Fruit fly (Drosophila melanogaster) whole organism, embryonic: ENCODE measurements around the gene Bicra.

ENCODE experiments used
- Bgb ChIP-seq: fragments of 200-800 bp; sonication (Bioruptor generic); IDR thresholded peaks from 2 replicates; pipeline ENCODE4 v1.3.6; 2022; ENCODE audit warnings: missing biosample characterization, missing genetic modification characterization; ENCODE audit not compliant: partially characterized antibody
- CG10321 ChIP-seq: fragments of 200-800 bp; sonication (Bioruptor generic); IDR thresholded peaks from 2 replicates; pipeline ENCODE4 v1.3.6; 2022; ENCODE audit warnings: missing biosample characterization, missing genetic modification characterization
- CG10654 ChIP-seq: fragments of 200-800 bp; sonication (Bioruptor generic); optimal IDR thresholded peaks from 2 replicates; lab custom pipeline; 2016; ENCODE audit warnings: missing biosample characterization, missing genetic modification characterization
- CG11085 ChIP-seq: fragments of 200-800 bp; sonication (Bioruptor generic); IDR thresholded peaks from 2 replicates; pipeline ENCODE4 v1.3.6; 2022; ENCODE audit warnings: missing biosample characterization, missing genetic modification characterization
- CG11398 ChIP-seq: fragments of 200-800 bp; sonication (Bioruptor generic); optimal IDR thresholded peaks from 2 replicates; lab custom pipeline; 2016; ENCODE audit warnings: missing biosample characterization, missing genetic modification characterization
- CG11723 ChIP-seq: fragments of 200-800 bp; sonication (Bioruptor generic); optimal IDR thresholded peaks from 2 replicates; lab custom pipeline; 2017; ENCODE audit warnings: missing biosample characterization, mild to moderate bottlenecking, missing genetic modification characterization
- CG12071 ChIP-seq: fragments of 200-800 bp; sonication (Bioruptor generic); optimal IDR thresholded peaks from 3 replicates; lab custom pipeline; 2018; ENCODE audit warnings: missing biosample characterization, mild to moderate bottlenecking, missing genetic modification characterization
- CG14965 ChIP-seq: fragments of 200-800 bp; sonication (Bioruptor generic); optimal IDR thresholded peaks from 2 replicates; lab custom pipeline; 2016; ENCODE audit warnings: missing biosample characterization, missing genetic modification characterization, borderline replicate concordance
- CG16779 ChIP-seq: fragments of 200-800 bp; sonication (Bioruptor generic); IDR thresholded peaks from 2 replicates; pipeline ENCODE4 v1.3.6; 2022; ENCODE audit warnings: missing biosample characterization, missing genetic modification characterization
- CG17186 ChIP-seq: fragments of 200-800 bp; sonication (Bioruptor generic); optimal IDR thresholded peaks from 3 replicates; lab custom pipeline; 2017; ENCODE audit warnings: missing biosample characterization, missing genetic modification reagents, missing genetic modification characterization
- CG17328 ChIP-seq: fragments of 200-800 bp; sonication (Bioruptor generic); IDR thresholded peaks from 2 replicates; pipeline ENCODE4 v1.3.6; 2022; ENCODE audit warnings: missing biosample characterization, missing genetic modification characterization
- CG17359 ChIP-seq: fragments of 200-800 bp; sonication (Bioruptor generic); optimal IDR thresholded peaks from 3 replicates; lab custom pipeline; 2018; ENCODE audit warnings: missing biosample characterization, mild to moderate bottlenecking, missing genetic modification characterization, moderate library complexity
- CG2199 ChIP-seq: fragments of 200-800 bp; sonication (Bioruptor generic); IDR thresholded peaks from 3 replicates; pipeline ENCODE4 v1.3.6; 2022; ENCODE audit warnings: missing biosample characterization, missing genetic modification characterization
- CG3995 ChIP-seq: fragments of 200-800 bp; sonication (Bioruptor generic); optimal IDR thresholded peaks from 3 replicates; lab custom pipeline; 2016; ENCODE audit warnings: missing biosample characterization, missing genetic modification characterization
- CG5180 ChIP-seq: fragments of 200-800 bp; sonication (Bioruptor generic); optimal IDR thresholded peaks from 3 replicates; lab custom pipeline; 2017; ENCODE audit warnings: missing biosample characterization, missing genetic modification characterization, mild to moderate bottlenecking, moderate library complexity, missing genetic modification reagents
- CG6683 ChIP-seq: fragments of 200-800 bp; sonication (Bioruptor generic); optimal IDR thresholded peaks from 2 replicates; lab custom pipeline; 2017; ENCODE audit warnings: missing biosample characterization, mild to moderate bottlenecking, missing genetic modification characterization, missing genetic modification reagents
- CG7271 ChIP-seq: fragments of 200-800 bp; sonication (Bioruptor generic); optimal IDR thresholded peaks from 2 replicates; lab custom pipeline; 2018; ENCODE audit warnings: missing biosample characterization, mild to moderate bottlenecking, missing genetic modification characterization, moderate library complexity
- CG7556 ChIP-seq: fragments of 200-800 bp; sonication (Bioruptor generic); optimal IDR thresholded peaks from 2 replicates; lab custom pipeline; 2017; ENCODE audit warnings: missing biosample characterization, mild to moderate bottlenecking, missing genetic modification characterization
- CG7928 ChIP-seq: fragments of 200-800 bp; sonication (Bioruptor generic); optimal IDR thresholded peaks from 2 replicates; lab custom pipeline; 2017; ENCODE audit warnings: missing biosample characterization, mild to moderate bottlenecking, missing genetic modification characterization
- CG8290 ChIP-seq, 3 experiments: fragments of 200-800 bp; sonication (Bioruptor generic); optimal IDR thresholded peaks; 2 replicates each; lab custom pipeline; 2016 to 2019; ENCODE audit warnings: missing biosample characterization in 3 of 3, missing genetic modification characterization in 3 of 3, mild to moderate bottlenecking in 2 of 3, moderate library complexity in 1 of 3
- CoRest ChIP-seq: fragments of 200-800 bp; sonication (Bioruptor generic); optimal IDR thresholded peaks from 3 replicates; lab custom pipeline; 2018; ENCODE audit warnings: missing biosample characterization, mild to moderate bottlenecking, missing genetic modification characterization, moderate library complexity
- D ChIP-seq, 2 experiments: fragments of 200-800 bp in 1 of 2; fragments of >200 bp in 1 of 2; sonication (Bioruptor generic) in 1 of 2; optimal IDR thresholded peaks; 2 replicates in 1 of 2; 3 replicates in 1 of 2; lab custom pipeline; 2017; ENCODE audit warnings: mild to moderate bottlenecking in 1 of 2, missing biosample characterization in 1 of 2, missing genetic modification characterization in 1 of 2, missing genetic modification reagents in 1 of 2
- Dad ChIP-seq: fragments of 200-800 bp; sonication (Bioruptor generic); optimal IDR thresholded peaks from 3 replicates; lab custom pipeline; 2016; ENCODE audit warnings: missing biosample characterization, missing genetic modification characterization
- HLH4C ChIP-seq: fragments of 200-800 bp; sonication (Bioruptor generic); IDR thresholded peaks from 3 replicates; pipeline ENCODE4 v1.3.6; 2022; ENCODE audit warnings: missing biosample characterization, missing genetic modification characterization; ENCODE audit not compliant: partially characterized antibody
- Jarid2 ChIP-seq: fragments of 200-800 bp; sonication (Bioruptor generic); optimal IDR thresholded peaks from 3 replicates; lab custom pipeline; 2017; ENCODE audit warnings: mild to moderate bottlenecking, missing biosample characterization, missing genetic modification reagents, missing genetic modification characterization
- Kr ChIP-seq: fragments of 200-800 bp; sonication (Bioruptor generic); optimal IDR thresholded peaks from 2 replicates; lab custom pipeline; 2017; ENCODE audit warnings: missing biosample characterization, mild to moderate bottlenecking, missing genetic modification characterization
- Usf ChIP-seq: fragments of 200-800 bp; sonication (Bioruptor generic); optimal IDR thresholded peaks from 2 replicates; lab custom pipeline; 2017; ENCODE audit warnings: missing genotype, missing biosample characterization, missing genetic modification characterization
- abd-A ChIP-seq: fragments of 200-800 bp; sonication (Bioruptor generic); optimal IDR thresholded peaks from 3 replicates; lab custom pipeline; 2019; ENCODE audit warnings: missing biosample characterization, mild to moderate bottlenecking, missing genetic modification characterization, moderate library complexity
- ash1 ChIP-seq: fragments of 200-800 bp; sonication (Bioruptor generic); optimal IDR thresholded peaks from 2 replicates; lab custom pipeline; 2018; ENCODE audit warnings: missing biosample characterization, mild to moderate bottlenecking, missing genetic modification characterization
- caup ChIP-seq: fragments of 200-800 bp; sonication (Bioruptor generic); optimal IDR thresholded peaks from 3 replicates; lab custom pipeline; 2017; ENCODE audit warnings: missing biosample characterization, mild to moderate bottlenecking, missing genetic modification characterization, moderate library complexity; ENCODE audit not compliant: severe bottlenecking
- cwo ChIP-seq: fragments of 200-800 bp; sonication (Bioruptor generic); optimal IDR thresholded peaks from 3 replicates; lab custom pipeline; 2017; ENCODE audit warnings: missing biosample characterization, missing genetic modification characterization, mild to moderate bottlenecking, moderate library complexity, missing genetic modification reagents
- da ChIP-seq: fragments of 200-800 bp; sonication (Bioruptor generic); optimal IDR thresholded peaks from 2 replicates; lab custom pipeline; 2016; ENCODE audit warnings: missing biosample characterization, missing genetic modification characterization
- dysf ChIP-seq: fragments of 200-800 bp; sonication (Bioruptor generic); IDR thresholded peaks from 3 replicates; pipeline ENCODE4 v1.3.6; 2022; ENCODE audit warnings: missing biosample characterization, missing genetic modification characterization
- hbn ChIP-seq: fragments of 200-800 bp; sonication (Bioruptor generic); IDR thresholded peaks from 2 replicates; pipeline ENCODE4 v1.3.6; 2022; ENCODE audit warnings: missing biosample characterization, missing genetic modification characterization; ENCODE audit not compliant: partially characterized antibody
- hkb ChIP-seq, 2 experiments: fragments of 200-800 bp in 1 of 2; fragments of >200 bp in 1 of 2; sonication (Bioruptor generic) in 1 of 2; IDR thresholded peaks in 1 of 2; optimal IDR thresholded peaks in 1 of 2; 2 replicates each; pipeline versions ENCODE4 v1.3.6 to Lab custom; 2017 to 2022; ENCODE audit warnings: missing biosample characterization in 1 of 2, missing genetic modification characterization in 1 of 2
- inv ChIP-seq: fragments of 200-800 bp; sonication (Bioruptor generic); IDR thresholded peaks from 2 replicates; pipeline ENCODE4 v1.3.6; 2022; ENCODE audit warnings: missing biosample characterization, missing genetic modification characterization; ENCODE audit not compliant: partially characterized antibody
- kah ChIP-seq: fragments of 200-800 bp; sonication (Bioruptor generic); optimal IDR thresholded peaks from 2 replicates; lab custom pipeline; 2018; ENCODE audit warnings: missing biosample characterization, mild to moderate bottlenecking, missing genetic modification characterization
- lbe ChIP-seq: fragments of 200-800 bp; sonication (Bioruptor generic); optimal IDR thresholded peaks from 2 replicates; lab custom pipeline; 2016; ENCODE audit warnings: missing biosample characterization, mild to moderate bottlenecking, missing genetic modification characterization
- maf-S ChIP-seq: fragments of 200-800 bp; sonication (Bioruptor generic); optimal IDR thresholded peaks from 2 replicates; lab custom pipeline; 2016; ENCODE audit warnings: missing biosample characterization, missing genetic modification characterization
- p53 ChIP-seq: fragments of 200-800 bp; sonication (Bioruptor generic); optimal IDR thresholded peaks from 2 replicates; lab custom pipeline; 2016; ENCODE audit warnings: missing biosample characterization, missing genetic modification characterization
- peb ChIP-seq: fragments of 200-800 bp; sonication (Bioruptor generic); IDR thresholded peaks from 2 replicates; pipeline ENCODE4 v1.3.6; 2022; ENCODE audit warnings: missing biosample characterization, missing genetic modification characterization
- salm ChIP-seq: fragments of 200-800 bp; sonication (Bioruptor generic); optimal IDR thresholded peaks from 2 replicates; lab custom pipeline; 2018; ENCODE audit warnings: missing biosample characterization, mild to moderate bottlenecking, missing genetic modification characterization
- sd ChIP-seq: fragments of 200-800 bp; sonication (Bioruptor generic); optimal IDR thresholded peaks from 3 replicates; lab custom pipeline; 2018; ENCODE audit warnings: missing biosample characterization, mild to moderate bottlenecking, missing genetic modification characterization, moderate library complexity
- slbo ChIP-seq: fragments of 200-800 bp; sonication (Bioruptor generic); IDR thresholded peaks from 2 replicates; pipeline ENCODE4 v1.3.6; 2022; ENCODE audit warnings: missing biosample characterization, missing genetic modification characterization
- slou ChIP-seq: fragments of 200-800 bp; sonication (Bioruptor generic); optimal IDR thresholded peaks from 3 replicates; lab custom pipeline; 2016; ENCODE audit warnings: missing biosample characterization, missing genetic modification characterization
- sqz ChIP-seq: fragments of 200-800 bp; sonication (Bioruptor generic); optimal IDR thresholded peaks from 3 replicates; lab custom pipeline; 2018; ENCODE audit warnings: missing biosample characterization, mild to moderate bottlenecking, missing genetic modification characterization
- sug ChIP-seq: fragments of 200-800 bp; optimal IDR thresholded peaks from 2 replicates; lab custom pipeline; 2019; ENCODE audit warnings: missing biosample characterization, mild to moderate bottlenecking, missing genetic modification characterization, moderate library complexity

The Bicra gene

dm6 chr3R:29088938-29089661 lies 26.3 kb downstream of the Bicra start (continued):
- TF ChIP-seq CG12071 (GFP tag; lab: Kevin White, UChicago) = peak; percentile 49
- TF ChIP-seq hbn (GFP tag; lab: Robert Waterston, UW) = no peak
- no peak for TF ChIP-seq CG2199 (GFP tag; lab: Robert Waterston, UW)
- peak; percentile 10 for TF ChIP-seq lbe
- TF ChIP-seq CG5180 (GFP tag; lab: Kevin White, UChicago) = peak; percentile 53
- TF ChIP-seq Kr = no peak
- peak; percentile 74 for TF ChIP-seq CG17359 (tag; lab: Kevin White, UChicago)
- TF ChIP-seq sug = peak; percentile 75
- TF ChIP-seq Dad = peak; percentile 41
- peak; percentile 42 for TF ChIP-seq Jarid2 (GFP tag; lab: Kevin White, UChicago)
- peak; percentile 49 for TF ChIP-seq cwo (GFP tag; lab: Kevin White, UChicago)
- TF ChIP-seq CG16779 = no peak
- no peak for TF ChIP-seq CG14965 (GFP tag; lab: Kevin White, UChicago)
- no peak for TF ChIP-seq CG7271 (tag; lab: Kevin White, UChicago)
- no peak for TF ChIP-seq CG8290 (GFP tag; optimal IDR thresholded peaks at IDR 0.05; lab: Kevin White, UChicago)
- TF ChIP-seq CG8290 (tag; optimal IDR thresholded peaks at IDR 0.05; lab: Kevin White, UChicago) = peak in 1 of 2 experiments; percentile 33
- no peak for TF ChIP-seq salm (tag; lab: Kevin White, UChicago)
- peak; percentile 58 for TF ChIP-seq sd (tag; lab: Kevin White, UChicago)
- no peak for TF ChIP-seq CG11085 (GFP tag; lab: Robert Waterston, UW)
- no peak for TF ChIP-seq p53 (GFP tag; lab: Kevin White, UChicago)
- no peak for TF ChIP-seq D (optimal IDR thresholded peaks at IDR 0.05; lab: Kevin White, UChicago)
- TF ChIP-seq D (GFP tag; optimal IDR thresholded peaks at IDR 0.05; lab: Kevin White, UChicago) = peak; percentile 82
- TF ChIP-seq CG6683 (GFP tag; lab: Kevin White, UChicago) = peak; percentile 45
- no peak for TF ChIP-seq inv (GFP tag; lab: Robert Waterston, UW)
- no peak for TF ChIP-seq kah
- no peak for TF ChIP-seq CG7928
- TF ChIP-seq slou (GFP tag; lab: Kevin White, UChicago) = no peak
- TF ChIP-seq CG11723 (GFP tag; lab: Kevin White, UChicago) = peak; percentile 56
- peak; percentile 32 for TF ChIP-seq sqz (GFP tag; lab: Kevin White, UChicago)
- no peak for TF ChIP-seq CG10321 (GFP tag; lab: Robert Waterston, UW)
- no peak for TF ChIP-seq CG11398 (GFP tag; lab: Kevin White, UChicago)
- TF ChIP-seq slbo (GFP tag; lab: Robert Waterston, UW) = peak; percentile 35; the same call in 1 of the 2 replicates
- TF ChIP-seq caup (GFP tag; lab: Kevin White, UChicago) = peak; percentile 54
- peak; percentile 27 for TF ChIP-seq CG17186 (GFP tag; lab: Kevin White, UChicago)
- peak; percentile 66 for TF ChIP-seq maf-S (GFP tag; lab: Kevin White, UChicago)
- TF ChIP-seq abd-A (tag; lab: Kevin White, UChicago) = peak; percentile 81
- TF ChIP-seq HLH4C (GFP tag; lab: Robert Waterston, UW) = no peak
- TF ChIP-seq Usf (GFP tag; lab: Kevin White, UChicago) = peak; percentile 20
- peak; percentile 51; the same call in 1 of the 2 replicates for TF ChIP-seq CG17328 (GFP tag; lab: Robert Waterston, UW)
- no peak for TF ChIP-seq ash1 (GFP tag; lab: Kevin White, UChicago)
- TF ChIP-seq hkb (optimal IDR thresholded peaks at IDR 0.05; lab: Kevin White, UChicago) = no peak
- peak; percentile 81 for TF ChIP-seq hkb (GFP tag; IDR thresholded peaks at IDR 0.05; lab: Robert Waterston, UW)
- TF ChIP-seq Bgb (GFP tag; lab: Robert Waterston, UW) = no peak
- peak; percentile 74 for TF ChIP-seq CoRest (tag; lab: Kevin White, UChicago)
- peak; percentile 45 for TF ChIP-seq CG10654 (GFP tag; lab: Kevin White, UChicago)
- TF ChIP-seq da (GFP tag; lab: Kevin White, UChicago) = no peak
- peak; percentile 83 for TF ChIP-seq CG7556 (GFP tag; lab: Kevin White, UChicago)
- 0 out of 2 replicates have a peak, but pooled peaks have one; percentile 49 for TF ChIP-seq peb (GFP tag; lab: Robert Waterston, UW)
- TF ChIP-seq dysf (GFP tag; lab: Robert Waterston, UW) = peak; percentile 77
- no peak for TF ChIP-seq CG3995 (GFP tag; lab: Kevin White, UChicago)
